Fruit fly (Drosophila melanogaster) whole organism, embryonic: ENCODE data around the gene Ac13E.

Experiments used
- Awh ChIP-seq: fragments of 200-800 bp; sonication (Bioruptor generic); IDR thresholded peaks from 2 replicates; pipeline ENCODE4, ENCODE4 v1.3.6; 2022; ENCODE audit warnings: missing biosample characterization, missing genetic modification characterization
- B-H1 ChIP-seq: fragments of 200-800 bp; sonication (Bioruptor generic); IDR thresholded peaks from 3 replicates; pipeline ENCODE4 v1.3.6; 2022; ENCODE audit warnings: missing biosample characterization, missing genetic modification characterization
- CG10267 ChIP-seq: fragments of 200-800 bp; sonication (Bioruptor generic); optimal IDR thresholded peaks from 2 replicates; lab custom pipeline; 2018; ENCODE audit warnings: missing biosample characterization, mild to moderate bottlenecking, missing genetic modification characterization, moderate library complexity
- CG10462 ChIP-seq: fragments of 200-800 bp; sonication (Bioruptor generic); optimal IDR thresholded peaks from 2 replicates; lab custom pipeline; 2016; ENCODE audit warnings: missing biosample characterization, missing genetic modification characterization
- CG11398 ChIP-seq: fragments of 200-800 bp; sonication (Bioruptor generic); optimal IDR thresholded peaks from 2 replicates; lab custom pipeline; 2016; ENCODE audit warnings: missing biosample characterization, missing genetic modification characterization
- CG12219 ChIP-seq: fragments of 200-800 bp; sonication (Bioruptor generic); optimal IDR thresholded peaks from 3 replicates; lab custom pipeline; 2018; ENCODE audit warnings: missing biosample characterization, mild to moderate bottlenecking, missing genetic modification characterization
- CG12236 ChIP-seq: fragments of 200-800 bp; sonication (Bioruptor generic); optimal IDR thresholded peaks from 2 replicates; lab custom pipeline; 2016; ENCODE audit warnings: missing biosample characterization, missing genetic modification characterization
- CG14667 ChIP-seq: fragments of 200-800 bp; sonication (Bioruptor generic); IDR thresholded peaks from 2 replicates; pipeline ENCODE4 v1.3.6; 2022; ENCODE audit warnings: missing biosample characterization, missing genetic modification characterization
- CG15479 ChIP-seq: fragments of 200-800 bp; sonication (Bioruptor generic); optimal IDR thresholded peaks from 3 replicates; lab custom pipeline; 2019; ENCODE audit warnings: missing biosample characterization, mild to moderate bottlenecking, missing genetic modification characterization, moderate library complexity
- CG17385 ChIP-seq: fragments of 200-800 bp; sonication (Bioruptor generic); optimal IDR thresholded peaks from 3 replicates; lab custom pipeline; 2018; ENCODE audit warnings: missing biosample characterization, mild to moderate bottlenecking, missing genetic modification characterization
- CG17912 ChIP-seq: fragments of 200-800 bp; sonication (Bioruptor generic); optimal IDR thresholded peaks from 2 replicates; lab custom pipeline; 2018; ENCODE audit warnings: missing biosample characterization, mild to moderate bottlenecking, missing genetic modification characterization
- CG30020 ChIP-seq: fragments of 200-800 bp; optimal IDR thresholded peaks from 2 replicates; lab custom pipeline; 2019; ENCODE audit warnings: missing biosample characterization, mild to moderate bottlenecking, missing genetic modification characterization, moderate library complexity
- CG3407 ChIP-seq: fragments of 200-800 bp; sonication (Bioruptor generic); optimal IDR thresholded peaks from 2 replicates; lab custom pipeline; 2018; ENCODE audit warnings: missing biosample characterization, mild to moderate bottlenecking, missing genetic modification characterization
- CG4424 ChIP-seq: fragments of 200-800 bp; sonication (Bioruptor generic); optimal IDR thresholded peaks from 3 replicates; lab custom pipeline; 2016; ENCODE audit warnings: missing biosample characterization, missing genetic modification characterization
- CG6654 ChIP-seq: fragments of 200-800 bp; sonication (Bioruptor generic); optimal IDR thresholded peaks from 2 replicates; lab custom pipeline; 2017; ENCODE audit warnings: missing biosample characterization, mild to moderate bottlenecking, missing genetic modification characterization
- CG6854 ChIP-seq: fragments of 200-800 bp; sonication (Bioruptor generic); optimal IDR thresholded peaks from 3 replicates; lab custom pipeline; 2017; ENCODE audit warnings: missing biosample characterization, mild to moderate bottlenecking, missing genetic modification characterization
- CG7745 ChIP-seq: fragments of 200-800 bp; sonication (Bioruptor generic); optimal IDR thresholded peaks from 2 replicates; lab custom pipeline; 2018; ENCODE audit warnings: missing biosample characterization, mild to moderate bottlenecking, missing genetic modification characterization, moderate library complexity
- CG9727 ChIP-seq: fragments of 200-800 bp; sonication (Bioruptor generic); optimal IDR thresholded peaks from 3 replicates; lab custom pipeline; 2017; ENCODE audit warnings: missing biosample characterization, mild to moderate bottlenecking, missing genetic modification characterization
- ERR ChIP-seq: fragments of 200-800 bp; sonication (Bioruptor generic); optimal IDR thresholded peaks from 2 replicates; lab custom pipeline; 2016; ENCODE audit warnings: missing biosample characterization, missing genetic modification characterization
- Eip74EF ChIP-seq, 2 experiments: fragments of 200-800 bp in 1 of 2; fragments of >200 bp in 1 of 2; sonication (Bioruptor generic) in 1 of 2; optimal IDR thresholded peaks; 2 replicates each; lab custom pipeline; 2017 to 2019; ENCODE audit warnings: missing biosample characterization in 2 of 2, missing genetic modification characterization in 2 of 2, mild to moderate bottlenecking in 1 of 2, moderate library complexity in 1 of 2
- H15 ChIP-seq: fragments of 200-800 bp; sonication (Bioruptor generic); IDR thresholded peaks from 3 replicates; pipeline ENCODE4 v1.3.6; 2022; ENCODE audit warnings: missing biosample characterization, missing genetic modification characterization
- HLH4C ChIP-seq: fragments of 200-800 bp; sonication (Bioruptor generic); IDR thresholded peaks from 3 replicates; pipeline ENCODE4 v1.3.6; 2022; ENCODE audit warnings: missing biosample characterization, missing genetic modification characterization; ENCODE audit not compliant: partially characterized antibody
- Hand ChIP-seq: fragments of 200-800 bp; sonication (Bioruptor generic); optimal IDR thresholded peaks from 2 replicates; lab custom pipeline; 2017; ENCODE audit warnings: mild to moderate bottlenecking, missing biosample characterization, missing genetic modification reagents, missing genetic modification characterization
- Lhr ChIP-seq: fragments of 200-800 bp; sonication (Bioruptor generic); optimal IDR thresholded peaks from 3 replicates; lab custom pipeline; 2017; ENCODE audit warnings: mild to moderate bottlenecking, missing biosample characterization, missing genetic modification reagents, missing genetic modification characterization
- NFAT ChIP-seq: fragments of 200-800 bp; sonication (Bioruptor generic); IDR thresholded peaks from 2 replicates; pipeline ENCODE4 v1.3.6; 2022; ENCODE audit warnings: missing biosample characterization, missing genetic modification characterization
- Oli ChIP-seq: fragments of 200-800 bp; sonication (Bioruptor generic); optimal IDR thresholded peaks from 2 replicates; lab custom pipeline; 2018; ENCODE audit warnings: missing biosample characterization, mild to moderate bottlenecking, missing genetic modification characterization, moderate library complexity
- Scr ChIP-seq: fragments of 200-800 bp; sonication (Bioruptor generic); IDR thresholded peaks from 2 replicates; pipeline ENCODE4 v1.3.6; 2022; ENCODE audit warnings: missing biosample characterization, missing genetic modification characterization; ENCODE audit not compliant: partially characterized antibody
- Ssrp ChIP-seq: fragments of 200-800 bp; sonication (Bioruptor generic); optimal IDR thresholded peaks from 2 replicates; lab custom pipeline; 2018; ENCODE audit warnings: missing biosample characterization, mild to moderate bottlenecking, missing genetic modification characterization, moderate library complexity
- ato ChIP-seq: fragments of 200-800 bp; sonication (Bioruptor generic); IDR thresholded peaks from 2 replicates; pipeline ENCODE4 v1.3.6; 2022; ENCODE audit warnings: missing biosample characterization, missing genetic modification characterization; ENCODE audit not compliant: partially characterized antibody
- dan ChIP-seq: fragments of 200-800 bp; sonication (Bioruptor generic); IDR thresholded peaks from 2 replicates; pipeline ENCODE4 v1.3.6; 2022; ENCODE audit warnings: missing biosample characterization, missing genetic modification characterization
- gcm ChIP-seq: fragments of 200-800 bp; sonication (Bioruptor generic); optimal IDR thresholded peaks from 2 replicates; lab custom pipeline; 2019; ENCODE audit warnings: missing biosample characterization, mild to moderate bottlenecking, missing genetic modification characterization, moderate library complexity
- h ChIP-seq: fragments of >200 bp; optimal IDR thresholded peaks from 2 replicates; lab custom pipeline; 2017
- ham ChIP-seq: fragments of 200-800 bp; sonication (Bioruptor generic); IDR thresholded peaks from 2 replicates; pipeline ENCODE4 v1.3.6; 2022; ENCODE audit warnings: missing biosample characterization, missing genetic modification characterization
- hbn ChIP-seq: fragments of 200-800 bp; sonication (Bioruptor generic); IDR thresholded peaks from 2 replicates; pipeline ENCODE4 v1.3.6; 2022; ENCODE audit warnings: missing biosample characterization, missing genetic modification characterization; ENCODE audit not compliant: partially characterized antibody
- her ChIP-seq: fragments of 200-800 bp; sonication (Bioruptor generic); optimal IDR thresholded peaks from 2 replicates; lab custom pipeline; 2016; ENCODE audit warnings: missing biosample characterization, missing genetic modification characterization
- hth ChIP-seq: fragments of >200 bp; optimal IDR thresholded peaks from 2 replicates; lab custom pipeline; 2017; ENCODE audit warnings: inconsistent platforms
- lab ChIP-seq: fragments of 200-800 bp; sonication (Bioruptor generic); optimal IDR thresholded peaks from 3 replicates; lab custom pipeline; 2017; ENCODE audit warnings: missing biosample characterization, missing genetic modification characterization, mild to moderate bottlenecking, moderate library complexity, missing genetic modification reagents
- nerfin-1 ChIP-seq: fragments of 200-800 bp; sonication (Bioruptor generic); optimal IDR thresholded peaks from 3 replicates; lab custom pipeline; 2019; ENCODE audit warnings: missing biosample characterization, mild to moderate bottlenecking, missing genetic modification characterization, moderate library complexity
- nom ChIP-seq: fragments of 200-800 bp; sonication (Bioruptor generic); optimal IDR thresholded peaks from 2 replicates; lab custom pipeline; 2017; ENCODE audit warnings: missing biosample characterization, missing genetic modification characterization, mild to moderate bottlenecking, moderate library complexity, missing genetic modification reagents
- pita ChIP-seq: fragments of 200-800 bp; sonication (Bioruptor generic); optimal IDR thresholded peaks from 2 replicates; lab custom pipeline; 2017; ENCODE audit warnings: missing biosample characterization, mild to moderate bottlenecking, missing genetic modification characterization
- psq ChIP-seq: fragments of 200-800 bp; sonication (Bioruptor generic); optimal IDR thresholded peaks from 2 replicates; lab custom pipeline; 2017; ENCODE audit warnings: missing biosample characterization, missing genetic modification characterization
- ranshi ChIP-seq: fragments of 200-800 bp; sonication (Bioruptor generic); IDR thresholded peaks from 2 replicates; pipeline ENCODE4 v1.3.6; 2022; ENCODE audit warnings: missing biosample characterization, missing genetic modification characterization
- row ChIP-seq: fragments of 200-800 bp; sonication (Bioruptor generic); IDR thresholded peaks from 3 replicates; pipeline ENCODE4 v1.3.6; 2022; ENCODE audit warnings: missing biosample characterization, missing genetic modification characterization
- sim ChIP-seq: fragments of 200-800 bp; sonication (Bioruptor generic); IDR thresholded peaks from 2 replicates; pipeline ENCODE4 v1.3.6; 2022; ENCODE audit warnings: missing biosample characterization, missing genetic modification characterization
- stwl ChIP-seq: fragments of 200-800 bp; sonication (Bioruptor generic); optimal IDR thresholded peaks from 3 replicates; lab custom pipeline; 2018; ENCODE audit warnings: missing biosample characterization, mild to moderate bottlenecking, missing genetic modification characterization, moderate library complexity
- tna ChIP-seq: fragments of 200-800 bp; sonication (Bioruptor generic); IDR thresholded peaks from 2 replicates; pipeline ENCODE4 v1.3.6; 2022; ENCODE audit warnings: missing biosample characterization, missing genetic modification characterization; ENCODE audit not compliant: partially characterized antibody
- trem ChIP-seq: fragments of 200-800 bp; optimal IDR thresholded peaks from 3 replicates; lab custom pipeline; 2019; ENCODE audit warnings: missing biosample characterization, mild to moderate bottlenecking, missing genetic modification characterization, moderate library complexity
- ttk ChIP-seq: fragments of 200-800 bp; sonication (Bioruptor generic); IDR thresholded peaks from 2 replicates; pipeline ENCODE4 v2.1.2; 2022; ENCODE audit warnings: missing biosample characterization, missing genetic modification characterization
- tup ChIP-seq: fragments of 200-800 bp; sonication (Bioruptor generic); optimal IDR thresholded peaks from 2 replicates; lab custom pipeline; 2016; ENCODE audit warnings: missing biosample characterization, mild to moderate bottlenecking, missing genetic modification characterization, moderate library complexity
- z ChIP-seq: fragments of 200-800 bp; sonication (Bioruptor generic); IDR thresholded peaks from 3 replicates; pipeline ENCODE4 v1.3.6; 2022; ENCODE audit warnings: missing biosample characterization, missing genetic modification characterization

The Ac13E gene

dm6 chrX:15594230-15594857, 40.3 kb upstream of the Ac13E start (continued):
- TF ChIP-seq trem (tag; lab: Kevin White, UChicago) (peak; percentile 31), CG6654 (no peak), ERR (no peak), CG12236 (GFP tag; lab: Kevin White, UChicago) (no peak), CG14667 (GFP tag; lab: Robert Waterston, UW) (peak; percentile 63), hth (no peak), pita (GFP tag; lab: Kevin White, UChicago) (peak; percentile 40), CG11398 (no peak), CG10267 (tag; lab: Kevin White, UChicago) (no peak), CG15479 (GFP tag; lab: Kevin White, UChicago) (no peak), Hand (GFP tag; lab: Kevin White, UChicago) (no peak), nom (no peak), CG9727 (GFP tag; lab: Kevin White, UChicago) (no peak), HLH4C (GFP tag; lab: Robert Waterston, UW) (0 out of 3 replicates have a peak, but pooled peaks have one; percentile 29), CG17912 (no peak), Lhr (peak; percentile 51), CG17385 (GFP tag; lab: Kevin White, UChicago) (no peak), CG12219 (GFP tag; lab: Kevin White, UChicago) (no peak), CG10462 (no peak), sim (GFP tag; lab: Robert Waterston, UW) (no peak), nerfin-1 (no peak), CG30020 (tag; lab: Kevin White, UChicago) (no peak), Oli (tag; lab: Kevin White, UChicago) (no peak), CG6854 (GFP tag; lab: Kevin White, UChicago) (no peak), row (no peak), psq (GFP tag; lab: Kevin White, UChicago) (no peak), ranshi (0 out of 2 replicates have a peak, but pooled peaks have one; percentile 17), dan (GFP tag; lab: Robert Waterston, UW) (no peak), her (GFP tag; lab: Kevin White, UChicago) (no peak), hbn (GFP tag; lab: Robert Waterston, UW) (no peak), z (no peak), CG7745 (tag; lab: Kevin White, UChicago) (no peak), H15 (peak; percentile 50; the same call in 1 of the 3 replicates), ham (GFP tag; lab: Robert Waterston, UW) (no peak), tna (GFP tag; lab: Robert Waterston, UW) (no peak), h (lab: Kevin White, UChicago) (no peak), tup (no peak), lab (GFP tag; lab: Kevin White, UChicago) (no peak), stwl (tag; lab: Kevin White, UChicago) (peak; percentile 24), B-H1 (no peak), NFAT (GFP tag; lab: Robert Waterston, UW) (peak; percentile 73), Awh (no peak), Eip74EF (GFP tag; optimal IDR thresholded peaks at IDR 0.05; lab: Kevin White, UChicago) (no peak), gcm (no peak), Scr (GFP tag; lab: Robert Waterston, UW) (no peak; the same call in 1 of the 2 replicates), Ssrp (tag; lab: Kevin White, UChicago) (no peak), ato (GFP tag; lab: Robert Waterston, UW) (peak; percentile 29; the same call in 1 of the 2 replicates), ttk (GFP tag; lab: Robert Waterston, UW) (peak; percentile 28; the same call in 1 of the 2 replicates), CG3407 (GFP tag; lab: Kevin White, UChicago) (no peak), CG4424 (no peak)
